Worm (Caenorhabditis elegans): ENCODE data around the gene K09C8.7.

The K09C8.7 gene

DNA sequence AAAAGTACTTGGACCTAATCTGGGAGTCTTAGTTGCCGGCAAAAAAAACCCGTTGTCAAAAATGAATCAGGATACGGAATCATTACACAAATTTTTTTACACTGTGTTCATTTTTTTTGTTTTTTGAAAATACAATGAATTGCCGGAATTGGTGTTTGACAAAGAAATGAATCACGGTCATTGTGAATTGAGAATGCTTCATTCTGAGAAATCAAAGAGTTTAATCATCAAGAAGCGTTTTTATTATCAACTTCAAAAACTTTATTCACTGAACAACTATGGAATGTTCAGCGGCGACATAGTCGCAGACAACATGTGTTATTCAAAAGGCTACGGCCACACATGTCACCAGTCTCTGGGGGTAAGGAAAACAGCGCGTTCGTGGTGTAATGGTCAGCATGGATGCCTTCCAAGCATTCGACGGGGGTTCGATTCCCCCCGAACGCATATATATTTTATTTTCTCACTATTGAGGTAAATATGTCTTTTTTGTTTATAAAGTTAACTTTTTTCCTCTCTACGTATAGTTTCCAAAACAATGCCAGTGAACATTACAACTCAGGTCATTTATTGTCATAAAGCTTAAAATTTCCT is 12.4 kb upstream of the K09C8.7 start, which contains the start of gene nas-10 (continued):
- TF ChIP-seq mes-2 (tag; optimal IDR thresholded peaks at IDR 0.05; ENCODE audit: poor library complexity, severe bottlenecking) (peak; percentile 79), zfp-2 (tag; optimal IDR thresholded peaks at IDR 0.05) (peak; percentile 3), mdl-1 (tag; optimal IDR thresholded peaks at IDR 0.05) (peak in 1 of 2 experiments; percentile 57), zfp-3 (GFP tag; conservative IDR thresholded peaks at IDR 0.05) (peak; percentile 63; the same call in 1 of the 2 replicates), tra-1 (GFP tag; IDR thresholded peaks at IDR 0.05) (peak; percentile 90), dmd-8 (GFP tag; IDR thresholded peaks at IDR 0.05) (peak; percentile 82), F26F4.8 (GFP tag; conservative IDR thresholded peaks at IDR 0.05) (peak; percentile 82), D1046.2 (GFP tag; IDR thresholded peaks at IDR 0.05) (no peak), mep-1 (tag; optimal IDR thresholded peaks at IDR 0.05) (no peak), tag-97 (GFP tag; IDR thresholded peaks at IDR 0.05) (no peak), spr-1 (tag; optimal IDR thresholded peaks at IDR 0.05) (peak; percentile 71), attf-4 (tag; optimal IDR thresholded peaks at IDR 0.05) (no peak), nhr-77 (tag; optimal IDR thresholded peaks at IDR 0.05) (peak; percentile 53), saeg-2 (GFP tag; IDR thresholded peaks at IDR 0.05) (no peak), jun-1 (tag; optimal IDR thresholded peaks at IDR 0.05) (no peak), dpl-1 (GFP tag; optimal IDR thresholded peaks at IDR 0.05) (peak; percentile 5), ztf-7 (tag; optimal IDR thresholded peaks at IDR 0.05) (no peak), snpc-1.2 (GFP tag; IDR thresholded peaks at IDR 0.05) (no peak; the same call in none of the 2 replicates), hmg-1.1 (GFP tag; IDR thresholded peaks at IDR 0.05) (peak; percentile 96), ZK337.2 (GFP tag; IDR thresholded peaks at IDR 0.05) (peak; percentile 68), zag-1 (tag; optimal IDR thresholded peaks at IDR 0.05) (no peak), mxl-3 (GFP tag; optimal IDR thresholded peaks at IDR 0.05) (peak; percentile 62), gei-8 (GFP tag; optimal IDR thresholded peaks at IDR 0.05) (peak; percentile 21), duxl-1 (tag; optimal IDR thresholded peaks at IDR 0.05; ENCODE audit: poor library complexity) (peak; percentile 74), mxl-2 (GFP tag; conservative IDR thresholded peaks at IDR 0.05) (0 out of 2 replicates have a peak, but pooled peaks have one; percentile 13), snpc-4 (tag; optimal IDR thresholded peaks at IDR 0.05) (no peak), nhr-48 (tag; optimal IDR thresholded peaks at IDR 0.05) (peak; percentile 70), lin-38 (GFP tag; IDR thresholded peaks at IDR 0.05) (no peak)

DNA sequence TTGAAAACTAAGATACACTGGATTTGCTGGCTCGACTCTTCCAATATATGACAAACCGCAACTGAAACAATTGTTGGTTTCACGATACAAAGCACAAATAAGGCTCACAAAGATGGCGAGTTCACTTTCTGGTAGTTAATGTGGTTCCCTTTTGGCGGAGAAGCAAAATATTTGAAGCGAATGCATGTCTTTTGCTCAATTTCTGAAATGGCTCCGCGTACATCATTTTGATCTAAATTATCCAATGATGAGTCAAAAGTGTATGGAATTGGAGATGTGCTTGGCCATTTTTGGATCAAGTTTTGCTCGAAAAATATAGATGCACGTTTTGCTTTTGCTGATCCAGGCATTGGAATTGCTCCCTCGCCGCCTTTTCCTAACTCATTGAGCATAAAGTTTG is 10.5 kb upstream of the K09C8.7 start:
- TF ChIP-seq R02D3.7 (tag; optimal IDR thresholded peaks at IDR 0.05) (no peak), unc-62 (GFP tag; optimal IDR thresholded peaks at IDR 0.05 in 1 of 2) (peak in 1 of 2 experiments; percentile 95), unc-62 (tag; optimal IDR thresholded peaks at IDR 0.05) (no peak), ama-1 (optimal IDR thresholded peaks at IDR 0.05) (no peak), mdl-1 (tag; optimal IDR thresholded peaks at IDR 0.05) (no peak), lir-3 (tag; optimal IDR thresholded peaks at IDR 0.05) (no peak), ZK546.5 (tag; optimal IDR thresholded peaks at IDR 0.05) (no peak), ceh-28 (tag; optimal IDR thresholded peaks at IDR 0.05) (no peak)

DNA sequence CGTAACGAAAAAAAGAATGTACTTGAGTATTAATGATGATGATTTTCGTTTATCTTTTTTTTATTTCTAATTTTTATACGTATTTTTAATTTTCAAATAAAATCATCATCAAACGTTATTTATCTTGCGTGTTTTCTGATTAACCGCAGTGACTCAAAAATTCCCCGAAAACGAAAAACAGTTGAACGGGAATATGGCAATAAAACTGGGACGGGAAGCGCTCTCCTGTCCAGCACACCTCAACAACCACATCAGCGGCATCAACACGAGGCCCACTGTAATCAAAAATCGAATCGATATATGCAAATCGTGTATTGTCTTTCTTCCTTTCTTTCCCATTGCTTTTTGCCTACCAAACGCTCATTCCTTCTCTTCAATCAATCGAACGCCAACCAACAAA is 7.9 kb upstream of the K09C8.7 start, which contains the start of gene K09C8.2:
Gene K09C8.2 (plus strand): TSS at position 301 of the 400 bp plus-strand sequence.
- TF ChIP-seq tag-97 (GFP tag; IDR thresholded peaks at IDR 0.05) (no peak), mes-2 (tag; optimal IDR thresholded peaks at IDR 0.05; ENCODE audit: poor library complexity, severe bottlenecking) (no peak), unc-130 (GFP tag; optimal IDR thresholded peaks at IDR 0.05) (no peak), gei-8 (GFP tag; optimal IDR thresholded peaks at IDR 0.05) (no peak), pqm-1 (tag; optimal IDR thresholded peaks at IDR 0.05) (no peak), lin-39 (tag; optimal IDR thresholded peaks at IDR 0.05) (no peak), hlh-11 (tag; optimal IDR thresholded peaks at IDR 0.05) (no peak), nhr-102 (tag; optimal IDR thresholded peaks at IDR 0.05) (no peak), F26F4.8 (GFP tag; conservative IDR thresholded peaks at IDR 0.05) (no peak), lin-38 (GFP tag; IDR thresholded peaks at IDR 0.05) (no peak), mdl-1 (tag; optimal IDR thresholded peaks at IDR 0.05) (no peak), skn-1 (tag; optimal IDR thresholded peaks at IDR 0.05) (no peak), ceh-62 (tag; optimal IDR thresholded peaks at IDR 0.05) (no peak), nhr-10 (tag; optimal IDR thresholded peaks at IDR 0.05) (no peak), T20F7.1 (GFP tag; optimal IDR thresholded peaks at IDR 0.05) (no peak), duxl-1 (tag; optimal IDR thresholded peaks at IDR 0.05; ENCODE audit: poor library complexity) (no peak), aly-2 (tag; optimal IDR thresholded peaks at IDR 0.05) (no peak), spr-3 (GFP tag; optimal IDR thresholded peaks at IDR 0.05) (no peak)
